Fruit fly (Drosophila melanogaster) whole organism, pupa: ENCODE measurements around the gene CG5196.

Experiments
- CG10348 ChIP-seq: fragments of 200-800 bp; sonication (Bioruptor generic); IDR thresholded peaks from 2 replicates; pipeline ENCODE4 v1.3.6; 2022; ENCODE audit warnings: missing biosample characterization, missing genetic modification characterization
- CG12605 ChIP-seq: fragments of 200-800 bp; sonication (Bioruptor generic); IDR thresholded peaks from 2 replicates; pipeline ENCODE4 v1.3.6; 2022; ENCODE audit warnings: missing biosample characterization, missing genetic modification characterization
- CG13204 ChIP-seq: fragments of 200-800 bp; sonication (Bioruptor generic); optimal IDR thresholded peaks from 2 replicates; lab custom pipeline; 2018; ENCODE audit warnings: missing biosample characterization, mild to moderate bottlenecking, missing genetic modification characterization, moderate library complexity
- CG14655 ChIP-seq: fragments of 200-800 bp; sonication (Bioruptor generic); optimal IDR thresholded peaks from 3 replicates; lab custom pipeline; 2017; ENCODE audit warnings: mild to moderate bottlenecking, missing biosample characterization, missing genetic modification reagents, missing genetic modification characterization
- CG15710 ChIP-seq: fragments of 200-800 bp; sonication (Bioruptor generic); optimal IDR thresholded peaks from 2 replicates; lab custom pipeline; 2018; ENCODE audit warnings: missing biosample characterization, mild to moderate bottlenecking, missing genetic modification characterization, moderate library complexity
- CG17806 ChIP-seq: fragments of 200-800 bp; sonication (Bioruptor generic); optimal IDR thresholded peaks from 2 replicates; lab custom pipeline; 2018; ENCODE audit warnings: missing biosample characterization, mild to moderate bottlenecking, missing genetic modification characterization, moderate library complexity
- CG32121 ChIP-seq: fragments of 200-800 bp; sonication (Bioruptor generic); IDR thresholded peaks from 2 replicates; pipeline ENCODE4 v1.3.6; 2022; ENCODE audit warnings: missing biosample characterization, missing genetic modification characterization
- CG34367 ChIP-seq: fragments of 200-800 bp; sonication (Bioruptor generic); optimal IDR thresholded peaks from 2 replicates; lab custom pipeline; 2018; ENCODE audit warnings: missing biosample characterization, mild to moderate bottlenecking, missing genetic modification characterization
- CG4496 ChIP-seq: fragments of 200-800 bp; sonication (Bioruptor generic); IDR thresholded peaks from 3 replicates; pipeline ENCODE4 v1.3.6; 2022; ENCODE audit warnings: missing biosample characterization, missing genetic modification characterization
- CG8159 ChIP-seq: fragments of 200-800 bp; sonication (Bioruptor generic); optimal IDR thresholded peaks from 3 replicates; lab custom pipeline; 2018; ENCODE audit warnings: missing biosample characterization, mild to moderate bottlenecking, missing genetic modification characterization, moderate library complexity
- CG8301 ChIP-seq: fragments of 200-800 bp; sonication (Bioruptor generic); optimal IDR thresholded peaks from 2 replicates; lab custom pipeline; 2018; ENCODE audit warnings: missing biosample characterization, mild to moderate bottlenecking, missing genetic modification characterization
- CG9948 ChIP-seq: fragments of 200-800 bp; sonication (Bioruptor generic); optimal IDR thresholded peaks from 2 replicates; lab custom pipeline; 2018; ENCODE audit warnings: missing biosample characterization, mild to moderate bottlenecking, missing genetic modification characterization, moderate library complexity
- D1 ChIP-seq: fragments of 200-800 bp; sonication (Bioruptor generic); optimal IDR thresholded peaks from 2 replicates; lab custom pipeline; 2018; ENCODE audit warnings: missing biosample characterization, mild to moderate bottlenecking, missing genetic modification characterization, moderate library complexity
- EcR ChIP-seq: fragments of 200-800 bp; sonication (Bioruptor generic); optimal IDR thresholded peaks from 3 replicates; lab custom pipeline; 2019; ENCODE audit warnings: missing biosample characterization, missing genetic modification characterization, mild to moderate bottlenecking, moderate library complexity, missing genetic modification reagents
- Ets98B ChIP-seq: fragments of 200-800 bp; sonication (Bioruptor generic); IDR thresholded peaks from 2 replicates; pipeline ENCODE4 v1.3.6; 2022; ENCODE audit warnings: missing biosample characterization, missing genetic modification characterization
- Pif1A ChIP-seq: fragments of 200-800 bp; sonication (Bioruptor generic); optimal IDR thresholded peaks from 3 replicates; lab custom pipeline; 2016; ENCODE audit warnings: missing biosample characterization, missing genetic modification characterization
- Pif1B ChIP-seq: fragments of 200-800 bp; sonication (Bioruptor generic); optimal IDR thresholded peaks from 3 replicates; lab custom pipeline; 2016; ENCODE audit warnings: missing biosample characterization, missing genetic modification characterization
- Snoo ChIP-seq: fragments of 200-800 bp; sonication (Bioruptor generic); optimal IDR thresholded peaks from 3 replicates; lab custom pipeline; 2017; ENCODE audit warnings: missing biosample characterization, mild to moderate bottlenecking, missing genetic modification characterization, inconsistent platforms
- fd96Ca ChIP-seq: fragments of 200-800 bp; sonication (Bioruptor generic); IDR thresholded peaks from 3 replicates; pipeline ENCODE4 v1.3.6; 2022; ENCODE audit warnings: missing biosample characterization, missing genetic modification characterization
- gl ChIP-seq: fragments of 200-800 bp; sonication (Bioruptor generic); optimal IDR thresholded peaks from 2 replicates; lab custom pipeline; 2018; ENCODE audit warnings: missing biosample characterization, mild to moderate bottlenecking, missing genetic modification characterization
- rn ChIP-seq: fragments of 200-800 bp; sonication (Bioruptor generic); IDR thresholded peaks from 2 replicates; pipeline ENCODE4 v1.3.6; 2022; ENCODE audit warnings: missing biosample characterization, missing genetic modification characterization

The CG5196 gene

dm6 chr3R:12408160-12408559, at the start of gene CG5196:
Gene CG5196, plus strand, starts transcription at chr3R:12408316.
- no peak for TF ChIP-seq CG17806 (tag; lab: Kevin White, UChicago)
- TF ChIP-seq Pif1A (GFP tag; lab: Kevin White, UChicago) = no peak
- TF ChIP-seq Pif1B (GFP tag; lab: Kevin White, UChicago) = no peak
- no peak for TF ChIP-seq fd96Ca (GFP tag; lab: Robert Waterston, UW)
- TF ChIP-seq Ets98B (GFP tag; lab: Robert Waterston, UW) = no peak
- peak; percentile 14 for TF ChIP-seq EcR

DNA sequence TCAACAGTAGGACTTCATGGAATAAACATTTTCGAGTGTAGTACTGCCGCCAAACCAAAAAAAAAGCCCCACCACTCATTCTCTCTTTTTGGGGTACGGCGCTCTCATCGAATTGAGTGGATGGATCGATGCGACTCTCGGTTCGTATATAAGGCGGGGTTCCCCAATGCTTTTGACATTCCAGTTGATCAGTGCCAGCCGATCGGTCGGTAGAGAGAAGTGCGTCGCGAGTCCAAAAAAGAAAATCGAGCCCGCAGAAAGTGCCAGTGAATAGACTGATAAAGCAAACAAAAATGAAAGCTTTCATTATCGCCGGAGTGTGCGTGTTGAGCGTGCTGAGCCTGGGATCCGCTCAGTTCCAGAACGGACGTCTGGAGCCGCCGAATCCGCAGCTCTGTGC, 48.3 kb upstream of the CG5196 start, which contains the start of gene CG4115:
Gene CG4115, plus strand, starts transcription at position 172 of the 400 bp plus-strand sequence.
- TF ChIP-seq Ets98B (GFP tag; lab: Robert Waterston, UW) (peak; percentile 33; the same call in 1 of the 2 replicates), CG8159 (no peak)

dm6 chr3R:12361962-12362497, 46.1 kb upstream of the CG5196 start:
- no peak for TF ChIP-seq CG8301 (tag; lab: Kevin White, UChicago)
- no peak for TF ChIP-seq CG9948 (tag; lab: Kevin White, UChicago)
- TF ChIP-seq CG32121 (GFP tag; lab: Robert Waterston, UW) = no peak
- no peak for TF ChIP-seq CG15710
- TF ChIP-seq rn (GFP tag; lab: Robert Waterston, UW) = no peak
- TF ChIP-seq CG14655 (GFP tag; lab: Kevin White, UChicago) = no peak
- TF ChIP-seq gl (tag; lab: Kevin White, UChicago) = no peak

DNA sequence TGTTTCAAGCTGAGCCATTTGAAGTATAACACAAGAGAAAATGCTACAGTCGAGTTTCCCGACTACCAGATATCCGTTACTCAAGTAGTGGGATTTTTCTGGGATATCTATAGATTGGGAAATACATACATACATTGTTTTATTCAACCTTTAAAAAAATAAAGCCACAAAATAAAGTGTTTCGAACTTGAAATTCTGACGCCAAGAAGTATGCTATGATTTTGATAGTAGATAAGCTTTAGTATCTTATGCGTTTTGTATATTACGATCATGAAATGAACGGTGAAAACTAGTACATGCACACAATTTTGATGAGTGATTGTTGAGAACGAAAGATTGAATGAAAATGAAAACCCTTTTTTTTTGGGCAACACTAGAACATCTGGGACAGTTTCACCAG, 44.6 kb upstream of the CG5196 start:
- no peak for TF ChIP-seq D1 (tag; lab: Kevin White, UChicago)

DNA sequence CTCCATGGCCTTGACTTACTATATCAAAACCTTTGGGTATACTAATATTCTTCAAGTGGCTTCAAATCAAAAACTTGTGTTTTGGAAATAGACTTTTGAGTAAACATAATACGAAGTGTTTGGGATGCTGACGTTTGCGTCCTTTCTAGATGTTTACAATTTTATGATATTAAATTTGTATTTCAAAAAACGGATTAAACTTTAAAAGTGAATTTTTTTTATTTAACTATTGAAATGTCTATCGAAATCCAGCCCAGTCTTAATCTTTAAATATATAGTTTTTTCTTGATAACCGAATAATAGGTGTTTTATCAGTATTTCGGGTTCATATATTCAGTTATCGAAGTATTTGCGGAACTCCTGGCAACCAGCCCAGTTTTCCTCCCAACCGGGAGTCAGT, 43.5 kb upstream of the CG5196 start, which contains the start of gene Tim17a1:
Gene Tim17a1, minus strand, starts transcription at position 101 of the 400 bp plus-strand sequence.
- no peak for TF ChIP-seq CG4496 (GFP tag; lab: Robert Waterston, UW)
- no peak for TF ChIP-seq CG10348 (GFP tag; lab: Robert Waterston, UW)
- no peak for TF ChIP-seq Pif1A (GFP tag; lab: Kevin White, UChicago)
- no peak for TF ChIP-seq CG13204 (GFP tag; lab: Kevin White, UChicago)
- TF ChIP-seq CG9948 (tag; lab: Kevin White, UChicago) = no peak
- TF ChIP-seq CG32121 (GFP tag; lab: Robert Waterston, UW) = no peak
- no peak for TF ChIP-seq EcR
- no peak for TF ChIP-seq CG12605
- no peak for TF ChIP-seq Snoo (tag; lab: Kevin White, UChicago)
- TF ChIP-seq fd96Ca (GFP tag; lab: Robert Waterston, UW) = no peak
- no peak for TF ChIP-seq CG34367 (tag; lab: Kevin White, UChicago)
- no peak for TF ChIP-seq CG17806 (tag; lab: Kevin White, UChicago)
- no peak for TF ChIP-seq gl (tag; lab: Kevin White, UChicago)

- TF ChIP-seq CG8301 (tag; lab: Kevin White, UChicago) = no peak
- no peak for TF ChIP-seq D1 (tag; lab: Kevin White, UChicago)
- TF ChIP-seq Ets98B (GFP tag; lab: Robert Waterston, UW) = no peak
- no peak for TF ChIP-seq CG14655 (GFP tag; lab: Kevin White, UChicago)
- TF ChIP-seq CG8159 = no peak
- TF ChIP-seq CG13204 (GFP tag; lab: Kevin White, UChicago) = no peak
Observed at dm6 chr3R:12365264-12365840, 42.8 kb upstream of the CG5196 start, which contains the start of gene GstD10. Gene GstD10, minus strand, starts transcription at chr3R:12365735.

- no peak for TF ChIP-seq CG8301 (tag; lab: Kevin White, UChicago)
- no peak for TF ChIP-seq D1 (tag; lab: Kevin White, UChicago)
- TF ChIP-seq CG12605 = no peak
- TF ChIP-seq CG17806 (tag; lab: Kevin White, UChicago) = no peak
- TF ChIP-seq gl (tag; lab: Kevin White, UChicago) = no peak
- TF ChIP-seq CG9948 (tag; lab: Kevin White, UChicago) = no peak
- no peak for TF ChIP-seq CG15710
- TF ChIP-seq Pif1A (GFP tag; lab: Kevin White, UChicago) = no peak
- TF ChIP-seq CG4496 (GFP tag; lab: Robert Waterston, UW) = no peak
- no peak for TF ChIP-seq rn (GFP tag; lab: Robert Waterston, UW)
- no peak for TF ChIP-seq CG32121 (GFP tag; lab: Robert Waterston, UW)
- TF ChIP-seq EcR = no peak
- no peak for TF ChIP-seq Snoo (tag; lab: Kevin White, UChicago)
- TF ChIP-seq Pif1B (GFP tag; lab: Kevin White, UChicago) = no peak
- no peak for TF ChIP-seq CG14655 (GFP tag; lab: Kevin White, UChicago)
- no peak for TF ChIP-seq CG10348 (GFP tag; lab: Robert Waterston, UW)
- no peak for TF ChIP-seq CG34367 (tag; lab: Kevin White, UChicago)
- TF ChIP-seq fd96Ca (GFP tag; lab: Robert Waterston, UW) = no peak
- TF ChIP-seq CG13204 (GFP tag; lab: Kevin White, UChicago) = no peak
- TF ChIP-seq, all 21 proteins: peak for 0
Observed at dm6 chr3R:12365887-12366286, 42.2 kb upstream of the CG5196 start.
